Worm (Caenorhabditis elegans): ENCODE data around the gene tag-294.
A peak's percentile ranks its signal among the peaks of the same experiment; 100 is the strongest.

The tag-294 gene

DNA sequence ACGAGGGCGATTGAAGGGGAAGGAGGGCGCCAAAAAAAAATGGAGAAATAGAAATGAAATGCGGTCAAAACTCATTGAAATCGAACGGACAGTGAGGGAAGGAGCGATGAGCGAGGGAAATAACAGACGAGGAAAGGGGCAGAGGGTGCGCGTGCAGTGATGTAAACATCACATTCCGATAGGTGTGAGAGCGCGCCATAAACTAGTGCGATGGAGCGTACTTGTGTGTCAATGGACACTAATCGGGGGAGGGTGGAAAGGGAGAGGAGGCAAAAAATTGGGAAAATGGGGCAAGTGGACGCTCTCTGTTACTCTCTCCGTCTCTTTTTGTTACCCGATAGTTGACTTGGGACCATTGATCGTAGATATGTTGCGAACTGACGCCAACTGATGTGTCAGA lies 712 bp upstream of the tag-294 start (continued):
- peak; percentile 76 for TF ChIP-seq hlh-11 (tag; optimal IDR thresholded peaks at IDR 0.05)
- no peak for TF ChIP-seq Y105C5A.15 (GFP tag; IDR thresholded peaks at IDR 0.05)
- TF ChIP-seq hmg-1.1 (GFP tag; IDR thresholded peaks at IDR 0.05): peak; percentile 58; the same call in 1 of the 2 replicates
- no peak for TF ChIP-seq dmd-8 (GFP tag; IDR thresholded peaks at IDR 0.05)
- TF ChIP-seq madf-5 (GFP tag; IDR thresholded peaks at IDR 0.05): no peak
- no peak for TF ChIP-seq mdt-29 (GFP tag; IDR thresholded peaks at IDR 0.05)
- TF ChIP-seq saeg-2 (GFP tag; IDR thresholded peaks at IDR 0.05): no peak
- TF ChIP-seq zip-2 (tag; optimal IDR thresholded peaks at IDR 0.05): no peak
- no peak for TF ChIP-seq lin-1 (GFP tag; IDR thresholded peaks at IDR 0.05)
- TF ChIP-seq ceh-44 (GFP tag; IDR thresholded peaks at IDR 0.05): no peak
- TF ChIP-seq madf-9 (GFP tag; conservative IDR thresholded peaks at IDR 0.05): no peak
- peak; percentile 42 for TF ChIP-seq dve-1 (tag; optimal IDR thresholded peaks at IDR 0.05; ENCODE audit: insufficient read depth)
- TF ChIP-seq jun-1 (tag; optimal IDR thresholded peaks at IDR 0.05): no peak
- no peak for TF ChIP-seq mxl-3 (GFP tag; optimal IDR thresholded peaks at IDR 0.05)
- no peak for TF ChIP-seq nhr-76 (tag; optimal IDR thresholded peaks at IDR 0.05)
- TF ChIP-seq lin-38 (GFP tag; IDR thresholded peaks at IDR 0.05): peak; percentile 57; the same call in 1 of the 2 replicates
- no peak for TF ChIP-seq skn-1 (tag; optimal IDR thresholded peaks at IDR 0.05)
- TF ChIP-seq aha-1 (tag): peak; percentile 96
- TF ChIP-seq daf-12 (tag; optimal IDR thresholded peaks at IDR 0.05): no peak
- 0 out of 2 replicates have a peak, but pooled peaks have one; percentile 49 for TF ChIP-seq php-3 (GFP tag; IDR thresholded peaks at IDR 0.05)
- no peak for TF ChIP-seq lin-39 (tag; optimal IDR thresholded peaks at IDR 0.05)
- TF ChIP-seq zip-11 (GFP tag; IDR thresholded peaks at IDR 0.05): no peak
- peak; percentile 82 for TF ChIP-seq hlh-30 (tag; optimal IDR thresholded peaks at IDR 0.05; ENCODE audit: insufficient read depth)
- no peak for TF ChIP-seq unc-130 (GFP tag; optimal IDR thresholded peaks at IDR 0.05)
- TF ChIP-seq unc-39 (tag; optimal IDR thresholded peaks at IDR 0.05): no peak
- TF ChIP-seq lir-3 (tag; optimal IDR thresholded peaks at IDR 0.05): no peak
- TF ChIP-seq hif-1 (tag; optimal IDR thresholded peaks at IDR 0.05): peak in 1 of 2 experiments; percentile 53
- TF ChIP-seq F37D6.2 (tag; optimal IDR thresholded peaks at IDR 0.05): peak; percentile 5
- TF ChIP-seq T26A8.4 (GFP tag; IDR thresholded peaks at IDR 0.05): 0 out of 2 replicates have a peak, but pooled peaks have one; percentile 36
- peak in 1 of 2 experiments; percentile 76 for TF ChIP-seq mdl-1 (tag; optimal IDR thresholded peaks at IDR 0.05)
- no peak for TF ChIP-seq lin-13 (GFP tag; optimal IDR thresholded peaks at IDR 0.05)
- TF ChIP-seq mes-2 (tag; optimal IDR thresholded peaks at IDR 0.05; ENCODE audit: poor library complexity, severe bottlenecking): peak; percentile 67
- TF ChIP-seq daf-8 (GFP tag; IDR thresholded peaks at IDR 0.05): no peak
- TF ChIP-seq nhr-77 (tag; optimal IDR thresholded peaks at IDR 0.05): peak; percentile 9
- no peak for TF ChIP-seq dpl-1 (GFP tag; optimal IDR thresholded peaks at IDR 0.05)
- TF ChIP-seq fkh-10 (GFP tag; optimal IDR thresholded peaks at IDR 0.05): no peak
- no peak for TF ChIP-seq zfp-3 (GFP tag; conservative IDR thresholded peaks at IDR 0.05)
- TF ChIP-seq ZK337.2 (GFP tag; IDR thresholded peaks at IDR 0.05): no peak
- TF ChIP-seq nhr-10 (tag; optimal IDR thresholded peaks at IDR 0.05): no peak
- TF ChIP-seq fos-1 (tag; optimal IDR thresholded peaks at IDR 0.05): no peak
- no peak for TF ChIP-seq ceh-82 (tag; optimal IDR thresholded peaks at IDR 0.05)
- no peak for TF ChIP-seq egl-27 (tag; optimal IDR thresholded peaks at IDR 0.05)
- peak; percentile 67 for TF ChIP-seq nhr-28 (tag; optimal IDR thresholded peaks at IDR 0.05)
- no peak for TF ChIP-seq ceh-28 (tag; optimal IDR thresholded peaks at IDR 0.05)
- TF ChIP-seq daf-19 (GFP tag; conservative IDR thresholded peaks at IDR 0.05): no peak
- no peak for TF ChIP-seq ama-1 (optimal IDR thresholded peaks at IDR 0.05)
- peak; percentile 75 for TF ChIP-seq mep-1 (tag; optimal IDR thresholded peaks at IDR 0.05)
- peak; percentile 37 for TF ChIP-seq nhr-6 (tag; optimal IDR thresholded peaks at IDR 0.05)
- TF ChIP-seq gei-8 (GFP tag; optimal IDR thresholded peaks at IDR 0.05): no peak
- TF ChIP-seq ces-1 (GFP tag; optimal IDR thresholded peaks at IDR 0.05): no peak
- no peak for TF ChIP-seq nhr-111 (GFP tag; optimal IDR thresholded peaks at IDR 0.05)
- no peak for TF ChIP-seq attf-4 (tag; optimal IDR thresholded peaks at IDR 0.05)
- TF ChIP-seq dmd-9 (GFP tag; IDR thresholded peaks at IDR 0.05): no peak

Measured in whole organism, L4 larva.